Worm (Caenorhabditis elegans): ENCODE measurements around the gene fbxb-2.

fbxb-2 gene

ce11 chrV:19189963-19190597, 47.0 kb downstream of the fbxb-2 start, which contains the start of the genes Y39B6A.3 and pph-5 (continued):
- TF ChIP-seq pax-3 (tag; optimal IDR thresholded peaks at IDR 0.05) (peak; percentile 38), isw-1 (GFP tag; IDR thresholded peaks at IDR 0.05) (peak; percentile 61), nhr-84 (tag; optimal IDR thresholded peaks at IDR 0.05) (no peak), zag-1 (tag; optimal IDR thresholded peaks at IDR 0.05) (no peak), fos-1 (tag; optimal IDR thresholded peaks at IDR 0.05) (no peak), ceh-88 (GFP tag; IDR thresholded peaks at IDR 0.05) (no peak), unc-62 (GFP tag; optimal IDR thresholded peaks at IDR 0.05) (no peak), unc-98 (GFP tag; IDR thresholded peaks at IDR 0.05) (no peak), blmp-1 (tag; optimal IDR thresholded peaks at IDR 0.05) (peak; percentile 21), skn-1 (tag; optimal IDR thresholded peaks at IDR 0.05) (peak; percentile 9), ets-5 (GFP tag; IDR thresholded peaks at IDR 0.05) (no peak), tlp-1 (tag; optimal IDR thresholded peaks at IDR 0.05) (no peak), nhr-71 (tag; optimal IDR thresholded peaks at IDR 0.05) (no peak), zip-4 (GFP tag; optimal IDR thresholded peaks at IDR 0.05) (no peak), fkh-10 (GFP tag; optimal IDR thresholded peaks at IDR 0.05) (no peak), unc-86 (tag; optimal IDR thresholded peaks at IDR 0.05) (peak; percentile 48), tbx-2 (tag; optimal IDR thresholded peaks at IDR 0.05) (peak; percentile 61), efl-3 (GFP tag; optimal IDR thresholded peaks at IDR 0.05) (no peak), ceh-8 (GFP tag; optimal IDR thresholded peaks at IDR 0.05) (no peak), ztf-4 (tag; optimal IDR thresholded peaks at IDR 0.05) (no peak), xbp-1 (tag; optimal IDR thresholded peaks at IDR 0.05) (peak; percentile 70), nhr-11 (tag; optimal IDR thresholded peaks at IDR 0.05) (no peak), nhr-47 (tag; optimal IDR thresholded peaks at IDR 0.05) (peak; percentile 81), ces-1 (GFP tag; optimal IDR thresholded peaks at IDR 0.05) (no peak), aly-2 (tag; optimal IDR thresholded peaks at IDR 0.05) (peak; percentile 21), snu-23 (GFP tag; optimal IDR thresholded peaks at IDR 0.05) (peak; percentile 78), sup-37 (GFP tag; optimal IDR thresholded peaks at IDR 0.05) (no peak), nhr-85 (tag) (peak; percentile 63), C16A3.4 (tag; optimal IDR thresholded peaks at IDR 0.05) (peak; percentile 18), lsy-2 (tag; optimal IDR thresholded peaks at IDR 0.05) (peak; percentile 42 to 73), dpl-1 (GFP tag; optimal IDR thresholded peaks at IDR 0.05) (peak; percentile 36 to 52 (median 36)), mdl-1 (tag; optimal IDR thresholded peaks at IDR 0.05) (no peak), mef-2 (tag; optimal IDR thresholded peaks at IDR 0.05) (no peak), lin-15B (tag; optimal IDR thresholded peaks at IDR 0.05) (peak; percentile 44), nhr-76 (tag; optimal IDR thresholded peaks at IDR 0.05) (no peak), lin-39 (tag; optimal IDR thresholded peaks at IDR 0.05) (peak; percentile 23), elt-3 (tag; optimal IDR thresholded peaks at IDR 0.05) (no peak), C34B4.2 (tag; optimal IDR thresholded peaks at IDR 0.05) (no peak), fkh-8 (tag; optimal IDR thresholded peaks at IDR 0.05) (peak; percentile 65), rnt-1 (tag; optimal IDR thresholded peaks at IDR 0.05) (no peak)

Measured in whole organism, L1 larva.